Worm (Caenorhabditis elegans) whole organism, late embryonic: ENCODE results near the gene F36G9.15.

Experiments used
- F13H6.1 ChIP-seq: sonication (generic microtip); optimal IDR thresholded peaks from 2 replicates; lab custom pipeline; 2016; ENCODE audit warnings: missing genetic modification characterization, missing compliant biosample characterization
- K09A11.1 ChIP-seq: sonication (generic microtip); optimal IDR thresholded peaks from 2 replicates; lab custom pipeline; 2017; ENCODE audit warnings: antibody characterized with exemption, mild to moderate bottlenecking, missing genetic modification characterization, missing compliant biosample characterization; ENCODE audit not compliant: insufficient read depth
- ceh-48 ChIP-seq: sonication (generic microtip); optimal IDR thresholded peaks from 2 replicates; lab custom pipeline; 2016; ENCODE audit warnings: missing genetic modification characterization, inconsistent platforms, missing compliant biosample characterization
- dve-1 ChIP-seq: sonication (generic microtip); optimal IDR thresholded peaks from 2 replicates; lab custom pipeline; 2017; ENCODE audit warnings: antibody characterized with exemption, mild to moderate bottlenecking, missing genetic modification characterization, missing compliant biosample characterization
- ets-4 ChIP-seq: sonication (generic microtip); optimal IDR thresholded peaks from 2 replicates; lab custom pipeline; 2016; ENCODE audit warnings: missing genetic modification characterization, missing compliant biosample characterization
- fax-1 ChIP-seq: sonication (generic microtip); optimal IDR thresholded peaks from 2 replicates; lab custom pipeline; 2016; ENCODE audit warnings: missing genotype, missing genetic modification characterization, missing compliant biosample characterization
- fkh-10 ChIP-seq: fragments of 150-350 bp; optimal IDR thresholded peaks from 2 replicates; lab custom pipeline; 2014; ENCODE audit warnings: missing biosample characterization, missing genetic modification reagents, missing genetic modification characterization
- mec-3 ChIP-seq: sonication (generic microtip); optimal IDR thresholded peaks from 2 replicates; lab custom pipeline; 2016; ENCODE audit warnings: borderline replicate concordance, missing genetic modification characterization, missing compliant biosample characterization
- pha-4 ChIP-seq: fragments of 150-350 bp; optimal IDR thresholded peaks from 2 replicates; lab custom pipeline; 2018; ENCODE audit warnings: missing biosample characterization, missing genetic modification reagents, missing genetic modification characterization
- pqm-1 ChIP-seq: sonication (generic microtip); optimal IDR thresholded peaks from 2 replicates; lab custom pipeline; 2016; ENCODE audit warnings: missing genetic modification characterization, missing compliant biosample characterization
- sdc-2 ChIP-seq: sonication (generic microtip); optimal IDR thresholded peaks from 2 replicates; lab custom pipeline; 2016; ENCODE audit warnings: missing genotype, missing genetic modification characterization, missing compliant biosample characterization
- unc-42 ChIP-seq: sonication (generic microtip); optimal IDR thresholded peaks from 2 replicates; lab custom pipeline; 2016; ENCODE audit warnings: missing genotype, missing genetic modification characterization, missing compliant biosample characterization
- unc-86 ChIP-seq: sonication (generic microtip); optimal IDR thresholded peaks from 2 replicates; lab custom pipeline; 2016; ENCODE audit warnings: missing genetic modification characterization, missing compliant biosample characterization
- ztf-16 ChIP-seq: sonication (generic microtip); optimal IDR thresholded peaks from 2 replicates; lab custom pipeline; 2017; ENCODE audit warnings: missing genetic modification characterization, missing compliant biosample characterization

ce11 chrV:15988074-15988473 lies at the start of gene F36G9.15:
- TF ChIP-seq ets-4 (no peak), fax-1 (no peak), ceh-48 (tag; lab: Kevin White, UChicago) (no peak), unc-86 (no peak), pqm-1 (tag; lab: Kevin White, UChicago) (no peak), fkh-10 (GFP tag; lab: Kevin White, UChicago) (no peak), K09A11.1 (tag; lab: Kevin White, UChicago) (no peak), ztf-16 (no peak), dve-1 (tag; lab: Kevin White, UChicago) (no peak), mec-3 (tag; lab: Kevin White, UChicago) (no peak), unc-42 (tag; lab: Kevin White, UChicago) (no peak), pha-4 (tag; lab: Kevin White, UChicago) (no peak), F13H6.1 (tag; lab: Kevin White, UChicago) (no peak), sdc-2 (tag; lab: Kevin White, UChicago) (no peak)
